Fruit fly (Drosophila melanogaster) Kc167 (cell line): ENCODE measurements around the gene CG17778.

Experiments
- Myc ChIP-seq: fragments of >200 bp; optimal IDR thresholded peaks from 2 replicates; lab custom pipeline; 2017; ENCODE audit warnings: missing external identifiers
- Sin3A ChIP-seq: fragments of >200 bp; optimal IDR thresholded peaks from 2 replicates; lab custom pipeline; 2018; ENCODE audit warnings: missing external identifiers
- h ChIP-seq: fragments of >200 bp; optimal IDR thresholded peaks from 3 replicates; lab custom pipeline; 2018; ENCODE audit warnings: missing external identifiers
- insv ChIP-seq: fragments of >200 bp; optimal IDR thresholded peaks from 3 replicates; lab custom pipeline; 2018; ENCODE audit warnings: missing external identifiers
- psq ChIP-seq: fragments of >200 bp; optimal IDR thresholded peaks from 2 replicates; lab custom pipeline; 2017; ENCODE audit warnings: missing external identifiers
- ttk ChIP-seq: sonication (Bioruptor generic); optimal IDR thresholded peaks from 2 replicates; lab custom pipeline; 2017; ENCODE audit warnings: missing external identifiers

The CG17778 gene

dm6 chrX:529724-530603 is 35.5 kb downstream of the CG17778 start, which contains the start of the genes CG4293 and Appl:
CG4293 (minus strand) TSS chrX:530291.
Appl (plus strand) TSS chrX:530501.
- no peak for TF ChIP-seq psq
- no peak for TF ChIP-seq insv
- TF ChIP-seq ttk: no peak
- TF ChIP-seq h: no peak
- TF ChIP-seq Myc: no peak
- TF ChIP-seq Sin3A: no peak

- TF ChIP-seq Myc (no peak), psq (no peak), h (no peak), ttk (no peak), Sin3A (no peak), insv (no peak)
Observed at dm6 chrX:542069-542468, 47.7 kb downstream of the CG17778 start.
